Fruit fly (Drosophila melanogaster) whole organism, embryonic: ENCODE measurements around the gene Naxe.

Experiments used
- Abd-B ChIP-seq: fragments of 200-800 bp; sonication (Bioruptor generic); optimal IDR thresholded peaks from 2 replicates; lab custom pipeline; 2018; ENCODE audit warnings: missing biosample characterization, mild to moderate bottlenecking, missing genetic modification characterization, moderate library complexity
- Asciz ChIP-seq: fragments of 200-800 bp; sonication (Bioruptor generic); optimal IDR thresholded peaks from 2 replicates; lab custom pipeline; 2017; ENCODE audit warnings: missing biosample characterization, mild to moderate bottlenecking, missing genetic modification characterization, missing genetic modification reagents
- Atf6 ChIP-seq: fragments of 200-800 bp; sonication (Bioruptor generic); IDR thresholded peaks from 2 replicates; pipeline ENCODE4 v1.3.6; 2022; ENCODE audit warnings: missing biosample characterization, missing genetic modification characterization
- CG1024 ChIP-seq: fragments of 200-800 bp; sonication (Bioruptor generic); IDR thresholded peaks from 2 replicates; pipeline ENCODE4 v1.3.6; 2022; ENCODE audit warnings: missing biosample characterization, missing genetic modification characterization
- CG15269 ChIP-seq: fragments of 200-800 bp; sonication (Bioruptor generic); optimal IDR thresholded peaks from 2 replicates; lab custom pipeline; 2018; ENCODE audit warnings: missing biosample characterization, mild to moderate bottlenecking, missing genetic modification characterization, moderate library complexity
- CG17359 ChIP-seq: fragments of 200-800 bp; sonication (Bioruptor generic); optimal IDR thresholded peaks from 3 replicates; lab custom pipeline; 2018; ENCODE audit warnings: missing biosample characterization, mild to moderate bottlenecking, missing genetic modification characterization, moderate library complexity
- CG31388 ChIP-seq: fragments of 200-800 bp; sonication (Bioruptor generic); optimal IDR thresholded peaks from 2 replicates; lab custom pipeline; 2016; ENCODE audit warnings: missing biosample characterization, missing genetic modification characterization
- CG5245 ChIP-seq: fragments of 200-800 bp; sonication (Bioruptor generic); optimal IDR thresholded peaks from 3 replicates; lab custom pipeline; 2016; ENCODE audit warnings: missing biosample characterization, missing genetic modification characterization
- CG6765 ChIP-seq: fragments of 200-800 bp; sonication (Bioruptor generic); optimal IDR thresholded peaks from 3 replicates; lab custom pipeline; 2017; ENCODE audit warnings: missing biosample characterization, mild to moderate bottlenecking, missing genetic modification characterization
- CG7372 ChIP-seq: fragments of 200-800 bp; sonication (Bioruptor generic); IDR thresholded peaks from 2 replicates; pipeline ENCODE4 v1.3.6; 2022; ENCODE audit warnings: missing biosample characterization, missing genetic modification characterization
- CG7987 ChIP-seq: fragments of 200-800 bp; sonication (Bioruptor generic); optimal IDR thresholded peaks from 2 replicates; lab custom pipeline; 2018; ENCODE audit warnings: missing biosample characterization, mild to moderate bottlenecking, missing genetic modification characterization, moderate library complexity
- CG8281 ChIP-seq: fragments of 200-800 bp; sonication (Bioruptor generic); optimal IDR thresholded peaks from 2 replicates; lab custom pipeline; 2018; ENCODE audit warnings: missing biosample characterization, mild to moderate bottlenecking, missing genetic modification characterization, moderate library complexity
- CG8478 ChIP-seq: fragments of >200 bp; optimal IDR thresholded peaks from 2 replicates; lab custom pipeline; 2018
- Hmr ChIP-seq: fragments of 200-800 bp; sonication (Bioruptor generic); optimal IDR thresholded peaks from 3 replicates; lab custom pipeline; 2017; ENCODE audit warnings: mild to moderate bottlenecking, missing biosample characterization, missing genetic modification reagents, missing genetic modification characterization
- Jarid2 ChIP-seq: fragments of 200-800 bp; sonication (Bioruptor generic); optimal IDR thresholded peaks from 3 replicates; lab custom pipeline; 2017; ENCODE audit warnings: mild to moderate bottlenecking, missing biosample characterization, missing genetic modification reagents, missing genetic modification characterization
- Optix ChIP-seq: fragments of 200-800 bp; sonication (Bioruptor generic); IDR thresholded peaks from 3 replicates; pipeline ENCODE4 v1.3.6; 2022; ENCODE audit warnings: missing biosample characterization, missing genetic modification characterization
- btn ChIP-seq: fragments of 200-800 bp; sonication (Bioruptor generic); optimal IDR thresholded peaks from 2 replicates; lab custom pipeline; 2016; ENCODE audit warnings: missing biosample characterization, missing genetic modification characterization
- crc ChIP-seq: fragments of 200-800 bp; sonication (Bioruptor generic); optimal IDR thresholded peaks from 2 replicates; lab custom pipeline; 2016; ENCODE audit warnings: missing biosample characterization, missing genetic modification characterization
- dmrt99B ChIP-seq: fragments of 200-800 bp; sonication (Bioruptor generic); optimal IDR thresholded peaks from 2 replicates; lab custom pipeline; 2018; ENCODE audit warnings: missing biosample characterization, mild to moderate bottlenecking, missing genetic modification characterization, moderate library complexity
- grau ChIP-seq: fragments of 200-800 bp; optimal IDR thresholded peaks from 3 replicates; lab custom pipeline; 2019; ENCODE audit warnings: missing biosample characterization, mild to moderate bottlenecking, missing genetic modification characterization, moderate library complexity
- klu ChIP-seq: fragments of 200-800 bp; sonication (Bioruptor generic); IDR thresholded peaks from 2 replicates; pipeline ENCODE4 v1.3.6; 2022; ENCODE audit warnings: missing biosample characterization, missing genetic modification characterization
- maf-S ChIP-seq: fragments of 200-800 bp; sonication (Bioruptor generic); optimal IDR thresholded peaks from 2 replicates; lab custom pipeline; 2016; ENCODE audit warnings: missing biosample characterization, missing genetic modification characterization
- mirr ChIP-seq: fragments of 200-800 bp; sonication (Bioruptor generic); optimal IDR thresholded peaks from 3 replicates; lab custom pipeline; 2018; ENCODE audit warnings: missing biosample characterization, mild to moderate bottlenecking, missing genetic modification characterization
- sisA ChIP-seq: fragments of 200-800 bp; sonication (Bioruptor generic); IDR thresholded peaks from 2 replicates; pipeline ENCODE4 v1.3.6; 2022; ENCODE audit warnings: missing biosample characterization, missing genetic modification characterization
- slou ChIP-seq: fragments of 200-800 bp; sonication (Bioruptor generic); optimal IDR thresholded peaks from 3 replicates; lab custom pipeline; 2016; ENCODE audit warnings: missing biosample characterization, missing genetic modification characterization
- vfl ChIP-seq: fragments of 200-800 bp; sonication (Bioruptor generic); optimal IDR thresholded peaks from 2 replicates; lab custom pipeline; 2016; ENCODE audit warnings: missing biosample characterization, missing genetic modification characterization
- wek ChIP-seq: fragments of 200-800 bp; sonication (Bioruptor generic); optimal IDR thresholded peaks from 3 replicates; lab custom pipeline; 2018; ENCODE audit warnings: missing biosample characterization, mild to moderate bottlenecking, missing genetic modification characterization, moderate library complexity

Gene Naxe

DNA sequence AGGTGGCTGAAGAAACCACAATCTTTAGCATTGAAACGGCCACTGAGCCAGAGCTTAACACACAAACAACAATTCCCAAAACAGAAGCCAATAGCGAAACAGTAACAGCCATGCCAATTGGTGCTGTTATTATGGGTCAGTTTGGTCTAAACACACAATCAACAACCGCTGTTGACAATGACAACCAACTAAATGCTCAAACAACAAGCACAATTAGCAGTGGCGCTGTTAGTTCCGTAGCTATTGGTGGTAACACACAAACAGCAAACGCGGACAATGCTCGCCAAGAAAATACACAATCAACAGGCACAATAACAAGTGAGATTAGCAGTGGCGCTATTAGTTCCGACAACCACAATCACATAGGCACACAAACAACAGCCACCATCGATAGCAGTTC lies 42.1 kb downstream of the Naxe start (continued):
- no peak for TF ChIP-seq btn (GFP tag; lab: Kevin White, UChicago)
- TF ChIP-seq CG7372: no peak
- no peak for TF ChIP-seq grau (tag; lab: Kevin White, UChicago)
- no peak for TF ChIP-seq CG8281 (tag; lab: Kevin White, UChicago)
- TF ChIP-seq mirr: peak; percentile 7
- no peak for TF ChIP-seq maf-S (GFP tag; lab: Kevin White, UChicago)
- TF ChIP-seq Asciz (GFP tag; lab: Kevin White, UChicago): peak; percentile 28
- no peak for TF ChIP-seq Jarid2 (GFP tag; lab: Kevin White, UChicago)
- peak; percentile 56 for TF ChIP-seq wek (GFP tag; lab: Kevin White, UChicago)
- peak; percentile 21 for TF ChIP-seq dmrt99B (tag; lab: Kevin White, UChicago)
- TF ChIP-seq Abd-B (GFP tag; lab: Kevin White, UChicago): no peak
- TF ChIP-seq vfl (GFP tag; lab: Kevin White, UChicago): no peak
- TF ChIP-seq CG7987 (GFP tag; lab: Kevin White, UChicago): peak; percentile 13
- TF ChIP-seq CG1024 (GFP tag; lab: Robert Waterston, UW): no peak
- peak; percentile 37 for TF ChIP-seq CG15269
- peak; percentile 15 for TF ChIP-seq Hmr
- TF ChIP-seq, all 482 proteins: peak for 27

DNA sequence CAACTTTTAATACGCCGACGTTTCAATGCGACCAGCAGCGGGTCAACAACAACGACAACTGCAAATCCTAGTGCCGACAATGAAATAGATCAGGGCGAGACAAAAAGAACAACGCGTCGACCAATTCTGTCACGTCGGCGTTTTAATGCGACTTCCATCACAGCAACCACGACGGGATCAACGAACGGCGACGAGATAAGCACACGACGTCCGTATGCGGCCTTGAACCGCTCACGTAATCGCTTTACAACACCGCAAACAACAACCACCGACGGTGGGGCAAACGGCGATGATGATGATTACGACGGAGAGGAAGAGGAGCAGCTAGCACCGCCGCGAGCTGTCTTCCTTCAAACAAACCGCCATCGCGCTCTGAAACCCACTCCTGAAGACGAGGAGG lies 46.4 kb downstream of the Naxe start:
- TF ChIP-seq klu: no peak
- TF ChIP-seq CG17359: no peak
- no peak for TF ChIP-seq CG8478
- TF ChIP-seq CG5245 (GFP tag; lab: Kevin White, UChicago): no peak
- no peak for TF ChIP-seq CG31388 (GFP tag; lab: Kevin White, UChicago)
- TF ChIP-seq CG6765: no peak
- no peak for TF ChIP-seq Atf6 (GFP tag; lab: Robert Waterston, UW)
- TF ChIP-seq Optix (GFP tag; lab: Robert Waterston, UW): no peak
- no peak for TF ChIP-seq sisA
- TF ChIP-seq slou (GFP tag; lab: Kevin White, UChicago): no peak
- no peak for TF ChIP-seq crc (GFP tag; lab: Kevin White, UChicago)
